Worm (Caenorhabditis elegans): ENCODE data around the gene nep-10.

The nep-10 gene

DNA sequence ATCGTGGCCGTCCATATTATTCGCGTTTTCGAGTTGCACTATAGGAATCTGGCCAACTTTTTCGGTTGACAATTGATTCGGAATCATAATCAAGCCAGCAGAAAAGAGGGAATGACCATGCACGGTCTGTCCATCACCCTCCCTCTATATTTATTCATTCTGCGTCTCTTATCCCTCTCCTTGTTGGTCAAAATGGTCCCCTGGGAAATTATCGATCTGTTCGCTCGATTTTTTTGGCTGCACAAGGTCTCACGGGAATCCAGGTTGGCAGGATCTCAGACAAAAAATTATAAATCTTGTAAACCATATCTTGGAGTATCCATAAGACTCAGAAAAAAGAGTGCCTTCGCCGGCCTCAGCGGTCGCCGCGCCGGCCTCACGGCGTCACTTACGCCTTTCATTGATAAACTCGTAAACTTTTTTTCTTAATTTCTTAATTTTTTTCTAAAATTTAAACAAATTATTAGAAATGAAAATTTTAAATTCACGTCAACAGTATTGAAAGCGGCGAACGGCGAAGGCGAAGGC lies 11.7 kb upstream of the nep-10 start, which contains the start of the genes F18A12.7 and F18A12.2:
F18A12.7 (minus strand) TSS at position 101 of the 528 bp plus-strand sequence.
F18A12.2 (plus strand) TSS at position 478 of the 528 bp plus-strand sequence.
- TF ChIP-seq flt-1 (GFP tag; IDR thresholded peaks at IDR 0.05) (no peak), ama-1 (optimal IDR thresholded peaks at IDR 0.05) (no peak), hnd-1 (tag; optimal IDR thresholded peaks at IDR 0.05) (no peak), scrt-1 (GFP tag; IDR thresholded peaks at IDR 0.05) (no peak), tbx-37 (GFP tag; conservative IDR thresholded peaks at IDR 0.05) (no peak), B0310.2 (tag; optimal IDR thresholded peaks at IDR 0.05) (no peak), pes-1 (GFP tag; IDR thresholded peaks at IDR 0.05) (no peak), sea-1 (GFP tag; conservative IDR thresholded peaks at IDR 0.05) (no peak), tbx-11 (GFP tag; IDR thresholded peaks at IDR 0.05) (no peak)

DNA sequence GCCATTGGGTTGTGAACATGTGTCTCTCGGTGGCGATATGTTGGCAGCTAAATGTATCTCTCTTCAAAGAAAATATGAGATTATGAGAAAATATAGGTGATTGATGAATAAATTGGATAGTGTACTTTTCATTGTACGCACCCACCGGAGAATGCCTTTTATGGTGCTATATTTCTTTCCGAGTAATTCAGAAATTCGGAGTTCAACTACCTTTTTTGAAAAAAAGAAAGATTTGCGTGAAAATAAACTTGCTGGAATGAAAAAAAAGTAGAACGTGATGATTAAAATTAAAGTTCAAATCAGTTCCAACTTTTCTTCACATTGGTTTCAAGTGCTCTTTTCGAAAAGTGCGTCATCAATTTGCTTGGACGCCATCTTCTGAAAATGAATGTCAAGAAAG lies 781 bp upstream of the nep-10 start, which contains the start of gene nep-8:
nep-8 (plus strand) TSS at position 301 of the 400 bp plus-strand sequence.
- no peak for TF ChIP-seq pes-1 (GFP tag; IDR thresholded peaks at IDR 0.05)
- TF ChIP-seq tra-4 (tag; optimal IDR thresholded peaks at IDR 0.05), result no peak
- no peak for TF ChIP-seq B0310.2 (tag; optimal IDR thresholded peaks at IDR 0.05)
- TF ChIP-seq ama-1 (optimal IDR thresholded peaks at IDR 0.05), result no peak
- TF ChIP-seq hmbx-1 (tag; optimal IDR thresholded peaks at IDR 0.05), result no peak
- TF ChIP-seq scrt-1 (GFP tag; IDR thresholded peaks at IDR 0.05), result no peak
- no peak for TF ChIP-seq flt-1 (GFP tag; IDR thresholded peaks at IDR 0.05)
- no peak for TF ChIP-seq tbx-11 (GFP tag; IDR thresholded peaks at IDR 0.05)
- TF ChIP-seq ets-7 (tag; optimal IDR thresholded peaks at IDR 0.05), result no peak
- no peak for TF ChIP-seq F13C5.2 (tag; optimal IDR thresholded peaks at IDR 0.05)

DNA sequence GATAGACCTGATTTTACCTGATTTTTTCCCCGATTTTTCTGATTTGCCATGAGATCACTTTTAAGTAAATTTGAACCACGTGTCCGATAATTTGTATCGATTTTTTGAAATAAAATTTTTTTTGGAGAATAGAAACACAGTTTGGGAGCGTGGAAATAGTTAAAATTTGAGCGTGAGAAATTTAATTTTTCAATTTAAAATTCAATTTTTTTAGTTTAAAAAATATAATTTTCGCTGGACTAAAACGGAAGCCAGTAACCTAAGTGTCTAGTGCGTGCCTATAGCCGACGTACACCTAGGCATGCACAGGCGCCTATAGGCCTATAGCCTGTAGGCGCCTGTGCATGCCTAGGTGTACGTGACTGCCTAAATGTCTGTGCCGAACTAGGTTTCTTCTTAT lies 3.5 kb downstream of the nep-10 start, which contains the start of gene nep-9:
nep-9 (minus strand) TSS at position 101 of the 400 bp plus-strand sequence.
- TF ChIP-seq ets-7 (tag; optimal IDR thresholded peaks at IDR 0.05) (no peak), pes-1 (GFP tag; IDR thresholded peaks at IDR 0.05) (no peak), ceh-13 (GFP tag; optimal IDR thresholded peaks at IDR 0.05) (no peak)

DNA sequence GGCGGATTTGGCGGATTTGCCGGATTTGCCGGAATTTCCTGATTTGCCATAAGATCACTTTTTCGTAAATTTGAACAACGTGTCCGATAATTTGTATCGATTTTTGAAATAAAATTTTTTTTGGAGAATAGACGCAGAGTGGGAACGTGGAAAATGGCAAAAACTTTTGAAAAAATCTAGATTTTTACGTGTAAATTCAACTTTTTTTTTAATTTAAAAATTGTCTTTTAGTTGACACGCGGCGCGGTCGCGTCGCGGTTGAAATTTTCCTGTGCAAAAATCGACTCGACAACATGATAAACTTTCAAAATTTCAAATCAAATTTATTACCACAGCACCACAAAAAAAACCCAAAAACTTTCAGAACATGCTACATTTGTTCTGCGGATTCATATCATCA lies 7.3 kb downstream of the nep-10 start, which contains the start of gene nep-20:
nep-20 (minus strand) TSS at position 101 of the 400 bp plus-strand sequence.
- TF ChIP-seq tbx-11 (GFP tag; IDR thresholded peaks at IDR 0.05) (no peak), tra-4 (tag; optimal IDR thresholded peaks at IDR 0.05) (no peak)

DNA sequence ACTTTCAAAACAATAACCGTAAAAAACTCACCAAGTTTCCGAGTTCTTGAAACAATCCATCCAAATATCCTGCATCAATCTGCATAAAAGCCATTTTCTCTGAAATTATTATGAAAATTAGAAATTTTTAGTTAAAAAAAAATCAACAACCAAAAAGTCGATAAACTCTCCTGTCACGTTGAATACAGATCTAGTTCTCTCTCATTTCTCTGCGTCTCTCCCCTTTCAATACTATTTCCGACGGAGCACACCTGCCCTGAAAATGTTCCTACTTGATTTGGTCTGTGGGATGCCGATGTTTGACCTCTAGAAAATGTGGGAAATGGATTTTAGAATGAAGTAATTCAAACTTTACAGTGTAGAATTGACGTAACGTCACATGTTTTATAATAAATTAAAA lies 15.3 kb downstream of the nep-10 start, which contains the start of gene T06D4.6:
T06D4.6 (minus strand) TSS at position 101 of the 400 bp plus-strand sequence.
- TF ChIP-seq flt-1 (GFP tag; IDR thresholded peaks at IDR 0.05) (no peak), tbx-11 (GFP tag; IDR thresholded peaks at IDR 0.05) (no peak), ama-1 (optimal IDR thresholded peaks at IDR 0.05) (no peak), ceh-13 (GFP tag; optimal IDR thresholded peaks at IDR 0.05) (no peak), tra-4 (tag; optimal IDR thresholded peaks at IDR 0.05) (no peak), hmg-4 (GFP tag; optimal IDR thresholded peaks at IDR 0.05) (no peak), hnd-1 (tag; optimal IDR thresholded peaks at IDR 0.05) (no peak)

DNA sequence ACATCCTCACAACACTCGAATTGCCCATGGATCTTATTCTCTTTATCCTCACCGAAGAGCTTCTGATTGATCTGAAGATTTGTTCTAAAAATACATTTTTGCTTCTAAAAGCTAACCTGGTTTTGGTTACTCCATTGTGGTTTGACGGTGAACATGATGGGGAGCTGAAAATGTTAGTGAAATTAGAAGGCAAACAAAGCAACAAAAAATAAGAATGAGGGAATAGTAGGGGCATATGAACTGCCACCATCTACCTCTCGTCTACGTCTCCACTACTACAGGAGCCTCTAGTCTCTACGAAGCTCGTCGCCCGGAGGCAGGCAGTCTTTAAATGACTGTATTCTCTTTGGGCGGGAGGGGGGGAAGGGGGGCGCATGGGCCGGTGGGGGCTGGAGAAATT lies 17.0 kb downstream of the nep-10 start, which contains the start of gene T06D4.2:
T06D4.2 (minus strand) TSS at position 170 of the 400 bp plus-strand sequence.
- TF ChIP-seq tra-4 (tag; optimal IDR thresholded peaks at IDR 0.05), result no peak
- no peak for TF ChIP-seq hnd-1 (tag; optimal IDR thresholded peaks at IDR 0.05)
- TF ChIP-seq ceh-13 (GFP tag; optimal IDR thresholded peaks at IDR 0.05), result no peak
- TF ChIP-seq B0310.2 (tag; optimal IDR thresholded peaks at IDR 0.05), result no peak

DNA sequence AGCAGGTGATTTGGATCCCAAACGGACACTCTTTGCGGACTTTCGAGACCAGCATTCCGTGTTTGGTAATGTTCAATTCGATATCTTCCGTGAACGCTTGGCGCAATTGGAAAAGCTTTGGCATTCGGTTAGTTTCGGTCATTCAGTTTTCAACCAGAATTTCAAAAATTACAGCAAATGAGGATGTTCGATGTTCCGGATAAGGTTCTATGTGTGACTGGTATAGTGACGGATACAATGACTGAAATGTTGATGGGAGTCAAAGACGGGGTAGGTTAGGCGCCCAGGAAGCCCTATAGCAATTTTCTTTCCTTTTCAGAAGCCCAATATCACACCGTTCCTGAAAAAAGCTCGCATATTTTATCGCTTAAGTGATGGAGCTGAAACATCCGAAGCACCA lies 19.6 kb downstream of the nep-10 start:
- no peak for TF ChIP-seq sea-1 (GFP tag; conservative IDR thresholded peaks at IDR 0.05)
- TF ChIP-seq B0310.2 (tag; optimal IDR thresholded peaks at IDR 0.05), result no peak
- TF ChIP-seq hnd-1 (tag; optimal IDR thresholded peaks at IDR 0.05), result no peak
- no peak for TF ChIP-seq ceh-36 (tag; optimal IDR thresholded peaks at IDR 0.05)
- TF ChIP-seq aly-1 (tag; optimal IDR thresholded peaks at IDR 0.05), result no peak
- no peak for TF ChIP-seq flt-1 (GFP tag; IDR thresholded peaks at IDR 0.05)
- no peak for TF ChIP-seq pes-1 (GFP tag; IDR thresholded peaks at IDR 0.05)
- no peak for TF ChIP-seq hmbx-1 (tag; optimal IDR thresholded peaks at IDR 0.05)
- TF ChIP-seq tra-4 (tag; optimal IDR thresholded peaks at IDR 0.05), result no peak
- no peak for TF ChIP-seq hmg-4 (GFP tag; optimal IDR thresholded peaks at IDR 0.05)
- no peak for TF ChIP-seq F13C5.2 (tag; optimal IDR thresholded peaks at IDR 0.05)
- no peak for TF ChIP-seq ets-7 (tag; optimal IDR thresholded peaks at IDR 0.05)
- no peak for TF ChIP-seq scrt-1 (GFP tag; IDR thresholded peaks at IDR 0.05)
- no peak for TF ChIP-seq ama-1 (optimal IDR thresholded peaks at IDR 0.05)
- TF ChIP-seq tbx-37 (GFP tag; conservative IDR thresholded peaks at IDR 0.05), result no peak
- no peak for TF ChIP-seq ceh-13 (GFP tag; optimal IDR thresholded peaks at IDR 0.05)
- TF ChIP-seq tbx-11 (GFP tag; IDR thresholded peaks at IDR 0.05), result no peak

DNA sequence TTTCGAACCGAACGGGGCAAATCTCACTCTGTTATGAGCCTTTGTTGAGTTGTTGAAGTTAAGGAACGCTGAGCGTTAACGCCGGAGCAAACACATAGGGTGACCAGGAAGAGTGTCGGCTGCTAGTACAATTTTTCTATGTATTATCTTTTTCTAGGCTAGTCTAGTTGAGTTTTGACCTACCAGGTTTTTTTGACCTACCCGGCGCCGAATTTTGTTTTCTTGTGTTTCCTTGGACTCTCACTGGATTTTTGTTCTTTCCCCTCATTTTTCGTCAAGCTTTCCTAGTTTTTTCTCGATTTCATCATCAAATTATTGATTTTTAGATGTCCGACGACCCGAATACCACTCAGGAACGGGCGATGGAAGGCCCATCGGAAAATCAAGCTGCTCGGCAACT lies 21.2 kb downstream of the nep-10 start, which contains the start of gene T06D4.1:
T06D4.1 (plus strand) TSS at position 321 of the 400 bp plus-strand sequence.
- TF ChIP-seq pes-1 (GFP tag; IDR thresholded peaks at IDR 0.05), result no peak
- no peak for TF ChIP-seq ceh-36 (tag; optimal IDR thresholded peaks at IDR 0.05)
- TF ChIP-seq scrt-1 (GFP tag; IDR thresholded peaks at IDR 0.05), result no peak
- no peak for TF ChIP-seq aly-1 (tag; optimal IDR thresholded peaks at IDR 0.05)
- TF ChIP-seq B0310.2 (tag; optimal IDR thresholded peaks at IDR 0.05), result no peak
- TF ChIP-seq ama-1 (optimal IDR thresholded peaks at IDR 0.05), result no peak
- no peak for TF ChIP-seq tbx-37 (GFP tag; conservative IDR thresholded peaks at IDR 0.05)
- no peak for TF ChIP-seq tra-4 (tag; optimal IDR thresholded peaks at IDR 0.05)
- no peak for TF ChIP-seq hmg-4 (GFP tag; optimal IDR thresholded peaks at IDR 0.05)
- TF ChIP-seq ets-7 (tag; optimal IDR thresholded peaks at IDR 0.05), result no peak
- TF ChIP-seq hmbx-1 (tag; optimal IDR thresholded peaks at IDR 0.05), result no peak
- no peak for TF ChIP-seq tbx-11 (GFP tag; IDR thresholded peaks at IDR 0.05)
- TF ChIP-seq sea-1 (GFP tag; conservative IDR thresholded peaks at IDR 0.05), result no peak
- TF ChIP-seq flt-1 (GFP tag; IDR thresholded peaks at IDR 0.05), result no peak

All from whole organism, early embryonic.